Fruit fly (Drosophila melanogaster) whole organism, embryonic: ENCODE data around the gene Tim17a2.
A peak's percentile ranks its signal among the peaks of the same experiment; 100 is the strongest.

ENCODE experiments used
- Abd-B ChIP-seq: fragments of 200-800 bp; sonication (Bioruptor generic); optimal IDR thresholded peaks from 2 replicates; lab custom pipeline; 2018; ENCODE audit warnings: missing biosample characterization, mild to moderate bottlenecking, missing genetic modification characterization, moderate library complexity
- CG1024 ChIP-seq: fragments of 200-800 bp; sonication (Bioruptor generic); IDR thresholded peaks from 2 replicates; pipeline ENCODE4 v1.3.6; 2022; ENCODE audit warnings: missing biosample characterization, missing genetic modification characterization
- CG10431 ChIP-seq: fragments of 200-800 bp; sonication (Bioruptor generic); optimal IDR thresholded peaks from 3 replicates; lab custom pipeline; 2018; ENCODE audit warnings: missing biosample characterization, mild to moderate bottlenecking, missing genetic modification characterization
- CG11695 ChIP-seq: fragments of 200-800 bp; sonication (Bioruptor generic); IDR thresholded peaks from 3 replicates; pipeline ENCODE4 v1.3.6; 2022; ENCODE audit warnings: missing biosample characterization, missing genetic modification characterization
- CG12299 ChIP-seq: fragments of 200-800 bp; sonication (Bioruptor generic); optimal IDR thresholded peaks from 2 replicates; lab custom pipeline; 2018; ENCODE audit warnings: missing biosample characterization, mild to moderate bottlenecking, missing genetic modification characterization
- CG12769 ChIP-seq: fragments of 200-800 bp; sonication (Bioruptor generic); optimal IDR thresholded peaks from 2 replicates; lab custom pipeline; 2019; ENCODE audit warnings: missing biosample characterization, mild to moderate bottlenecking, missing genetic modification characterization, moderate library complexity
- CG12942 ChIP-seq: fragments of 200-800 bp; sonication (Bioruptor generic); optimal IDR thresholded peaks from 3 replicates; lab custom pipeline; 2016; ENCODE audit warnings: missing biosample characterization, missing genetic modification characterization
- CG14014 ChIP-seq: fragments of 200-800 bp; sonication (Bioruptor generic); IDR thresholded peaks from 2 replicates; pipeline ENCODE4 v1.3.6; 2022; ENCODE audit warnings: missing biosample characterization, missing genetic modification characterization
- CG1602 ChIP-seq: fragments of 200-800 bp; sonication (Bioruptor generic); optimal IDR thresholded peaks from 3 replicates; lab custom pipeline; 2016; ENCODE audit warnings: missing biosample characterization, missing genetic modification characterization
- CG18764 ChIP-seq: fragments of 200-800 bp; sonication (Bioruptor generic); optimal IDR thresholded peaks from 3 replicates; lab custom pipeline; 2016; ENCODE audit warnings: missing biosample characterization, missing genetic modification characterization
- CG4404 ChIP-seq: fragments of 200-800 bp; sonication (Bioruptor generic); IDR thresholded peaks from 2 replicates; pipeline ENCODE4 v1.3.6; 2022; ENCODE audit warnings: missing biosample characterization, missing genetic modification characterization
- CG6272 ChIP-seq: fragments of 200-800 bp; sonication (Bioruptor generic); IDR thresholded peaks from 2 replicates; pipeline ENCODE4 v1.3.6; 2022; ENCODE audit warnings: missing biosample characterization, missing genetic modification characterization
- CG6683 ChIP-seq: fragments of 200-800 bp; sonication (Bioruptor generic); optimal IDR thresholded peaks from 2 replicates; lab custom pipeline; 2017; ENCODE audit warnings: missing biosample characterization, mild to moderate bottlenecking, missing genetic modification characterization, missing genetic modification reagents
- CG6765 ChIP-seq: fragments of 200-800 bp; sonication (Bioruptor generic); optimal IDR thresholded peaks from 3 replicates; lab custom pipeline; 2017; ENCODE audit warnings: missing biosample characterization, mild to moderate bottlenecking, missing genetic modification characterization
- CG7745 ChIP-seq: fragments of 200-800 bp; sonication (Bioruptor generic); optimal IDR thresholded peaks from 2 replicates; lab custom pipeline; 2018; ENCODE audit warnings: missing biosample characterization, mild to moderate bottlenecking, missing genetic modification characterization, moderate library complexity
- CG7786 ChIP-seq: fragments of 200-800 bp; sonication (Bioruptor generic); optimal IDR thresholded peaks from 2 replicates; lab custom pipeline; 2016; ENCODE audit warnings: missing biosample characterization, missing genetic modification characterization
- CG8388 ChIP-seq: fragments of 200-800 bp; sonication (Bioruptor generic); optimal IDR thresholded peaks from 2 replicates; lab custom pipeline; 2019; ENCODE audit warnings: missing biosample characterization, mild to moderate bottlenecking, missing genetic modification characterization, moderate library complexity
- CG9932 ChIP-seq: fragments of 200-800 bp; sonication (Bioruptor generic); IDR thresholded peaks from 2 replicates; pipeline ENCODE4 v1.3.6; 2022; ENCODE audit warnings: missing biosample characterization, missing genetic modification characterization
- Dref ChIP-seq: fragments of 200-800 bp; sonication (Bioruptor generic); IDR thresholded peaks from 2 replicates; pipeline ENCODE4 v1.3.6; 2022; ENCODE audit warnings: missing biosample characterization, missing genetic modification characterization
- E2f1 ChIP-seq: fragments of 200-800 bp; sonication (Bioruptor generic); IDR thresholded peaks from 2 replicates; pipeline ENCODE4 v1.3.6; 2022; ENCODE audit warnings: missing biosample characterization, missing genetic modification characterization
- Elba2 ChIP-seq: fragments of 200-800 bp; sonication (Bioruptor generic); optimal IDR thresholded peaks from 3 replicates; lab custom pipeline; 2016; ENCODE audit warnings: missing biosample characterization, missing genetic modification characterization
- Hr39 ChIP-seq: fragments of >200 bp; optimal IDR thresholded peaks from 2 replicates; lab custom pipeline; 2017
- MTF-1 ChIP-seq: fragments of 200-800 bp; sonication (Bioruptor generic); optimal IDR thresholded peaks from 2 replicates; lab custom pipeline; 2018; ENCODE audit warnings: missing biosample characterization, mild to moderate bottlenecking, missing genetic modification characterization, borderline replicate concordance
- Oli ChIP-seq: fragments of 200-800 bp; sonication (Bioruptor generic); optimal IDR thresholded peaks from 2 replicates; lab custom pipeline; 2018; ENCODE audit warnings: missing biosample characterization, mild to moderate bottlenecking, missing genetic modification characterization, moderate library complexity
- PHDP ChIP-seq: fragments of 200-800 bp; sonication (Bioruptor generic); optimal IDR thresholded peaks from 3 replicates; lab custom pipeline; 2018; ENCODE audit warnings: missing biosample characterization, mild to moderate bottlenecking, missing genetic modification characterization, moderate library complexity
- Ptx1 ChIP-seq: fragments of 200-800 bp; sonication (Bioruptor generic); IDR thresholded peaks from 2 replicates; pipeline ENCODE4 v1.3.6; 2022; ENCODE audit warnings: missing biosample characterization, missing genetic modification characterization
- ara ChIP-seq: fragments of 200-800 bp; sonication (Bioruptor generic); IDR thresholded peaks from 2 replicates; pipeline ENCODE4 v1.3.6; 2022; ENCODE audit warnings: missing biosample characterization, missing genetic modification characterization
- ato ChIP-seq: fragments of 200-800 bp; sonication (Bioruptor generic); IDR thresholded peaks from 2 replicates; pipeline ENCODE4 v1.3.6; 2022; ENCODE audit warnings: missing biosample characterization, missing genetic modification characterization; ENCODE audit not compliant: partially characterized antibody
- chif ChIP-seq, 2 experiments: fragments of 200-800 bp; sonication (Bioruptor generic); optimal IDR thresholded peaks; 3 replicates each; lab custom pipeline; 2016; ENCODE audit warnings: missing biosample characterization in 2 of 2, missing genetic modification characterization in 2 of 2
- croc ChIP-seq: fragments of 200-800 bp; sonication (Bioruptor generic); conservative IDR thresholded peaks from 3 replicates; pipeline ENCODE4 v1.3.6; 2022; ENCODE audit warnings: missing biosample characterization, missing genetic modification characterization
- dan ChIP-seq: fragments of 200-800 bp; sonication (Bioruptor generic); IDR thresholded peaks from 2 replicates; pipeline ENCODE4 v1.3.6; 2022; ENCODE audit warnings: missing biosample characterization, missing genetic modification characterization
- danr ChIP-seq: fragments of 200-800 bp; sonication (Bioruptor generic); IDR thresholded peaks from 2 replicates; pipeline ENCODE4 v1.3.6; 2022; ENCODE audit warnings: missing biosample characterization, missing genetic modification characterization
- ewg ChIP-seq: fragments of 200-800 bp; sonication (Bioruptor generic); optimal IDR thresholded peaks from 3 replicates; lab custom pipeline; 2017; ENCODE audit warnings: mild to moderate bottlenecking, missing biosample characterization, missing genetic modification reagents, missing genetic modification characterization
- fd102C ChIP-seq: fragments of 200-800 bp; sonication (Bioruptor generic); optimal IDR thresholded peaks from 2 replicates; lab custom pipeline; 2018; ENCODE audit warnings: missing biosample characterization, mild to moderate bottlenecking, missing genetic modification characterization, moderate library complexity
- fd64A ChIP-seq: fragments of 200-800 bp; sonication (Bioruptor generic); optimal IDR thresholded peaks from 3 replicates; lab custom pipeline; 2018; ENCODE audit warnings: missing biosample characterization, mild to moderate bottlenecking, missing genetic modification characterization
- gfzf ChIP-seq: fragments of 200-800 bp; sonication (Bioruptor generic); optimal IDR thresholded peaks from 2 replicates; lab custom pipeline; 2016; ENCODE audit warnings: missing biosample characterization, mild to moderate bottlenecking, missing genetic modification characterization, moderate library complexity
- gro ChIP-seq: fragments of 200-800 bp; sonication (Bioruptor generic); optimal IDR thresholded peaks from 2 replicates; lab custom pipeline; 2016; ENCODE audit warnings: missing biosample characterization, missing genetic modification characterization
- hbn ChIP-seq: fragments of 200-800 bp; sonication (Bioruptor generic); IDR thresholded peaks from 2 replicates; pipeline ENCODE4 v1.3.6; 2022; ENCODE audit warnings: missing biosample characterization, missing genetic modification characterization; ENCODE audit not compliant: partially characterized antibody
- hth ChIP-seq: fragments of >200 bp; optimal IDR thresholded peaks from 2 replicates; lab custom pipeline; 2017; ENCODE audit warnings: inconsistent platforms
- kay ChIP-seq: fragments of 200-800 bp; sonication (Bioruptor generic); optimal IDR thresholded peaks from 2 replicates; lab custom pipeline; 2016; ENCODE audit warnings: missing biosample characterization, missing genetic modification characterization
- knrl ChIP-seq: fragments of 200-800 bp; sonication (Bioruptor generic); IDR thresholded peaks from 3 replicates; pipeline ENCODE4 v1.3.6; 2022; ENCODE audit warnings: missing biosample characterization, missing genetic modification characterization; ENCODE audit not compliant: partially characterized antibody
- lab ChIP-seq: fragments of 200-800 bp; sonication (Bioruptor generic); optimal IDR thresholded peaks from 3 replicates; lab custom pipeline; 2017; ENCODE audit warnings: missing biosample characterization, missing genetic modification characterization, mild to moderate bottlenecking, moderate library complexity, missing genetic modification reagents
- maf-S ChIP-seq: fragments of 200-800 bp; sonication (Bioruptor generic); optimal IDR thresholded peaks from 2 replicates; lab custom pipeline; 2016; ENCODE audit warnings: missing biosample characterization, missing genetic modification characterization
- nerfin-1 ChIP-seq: fragments of 200-800 bp; sonication (Bioruptor generic); optimal IDR thresholded peaks from 3 replicates; lab custom pipeline; 2019; ENCODE audit warnings: missing biosample characterization, mild to moderate bottlenecking, missing genetic modification characterization, moderate library complexity
- nom ChIP-seq: fragments of 200-800 bp; sonication (Bioruptor generic); optimal IDR thresholded peaks from 2 replicates; lab custom pipeline; 2017; ENCODE audit warnings: missing biosample characterization, missing genetic modification characterization, mild to moderate bottlenecking, moderate library complexity, missing genetic modification reagents
- onecut ChIP-seq: fragments of 200-800 bp; sonication (Bioruptor generic); IDR thresholded peaks from 2 replicates; pipeline ENCODE4 v1.3.6; 2022; ENCODE audit warnings: missing biosample characterization, missing genetic modification characterization
- prd ChIP-seq, 3 experiments: fragments of >200 bp in 2 of 3; fragments of 200-800 bp in 1 of 3; sonication (Bioruptor generic) in 1 of 3; optimal IDR thresholded peaks in 2 of 3; IDR thresholded peaks in 1 of 3; 2 replicates in 2 of 3; 3 replicates in 1 of 3; pipeline versions ENCODE4 v1.3.6 to Lab custom; 2017 to 2022; ENCODE audit warnings: missing biosample characterization in 1 of 3, missing genetic modification characterization in 1 of 3
- ranshi ChIP-seq: fragments of 200-800 bp; sonication (Bioruptor generic); IDR thresholded peaks from 2 replicates; pipeline ENCODE4 v1.3.6; 2022; ENCODE audit warnings: missing biosample characterization, missing genetic modification characterization
- slp2 ChIP-seq: fragments of 200-800 bp; sonication (Bioruptor generic); optimal IDR thresholded peaks from 2 replicates; lab custom pipeline; 2016; ENCODE audit warnings: missing biosample characterization, missing genetic modification characterization
- sna ChIP-seq: fragments of 200-800 bp; sonication (Bioruptor generic); IDR thresholded peaks from 2 replicates; pipeline ENCODE4 v1.3.6; 2022; ENCODE audit warnings: missing biosample characterization, missing genetic modification characterization; ENCODE audit not compliant: partially characterized antibody

Gene Tim17a2

DNA sequence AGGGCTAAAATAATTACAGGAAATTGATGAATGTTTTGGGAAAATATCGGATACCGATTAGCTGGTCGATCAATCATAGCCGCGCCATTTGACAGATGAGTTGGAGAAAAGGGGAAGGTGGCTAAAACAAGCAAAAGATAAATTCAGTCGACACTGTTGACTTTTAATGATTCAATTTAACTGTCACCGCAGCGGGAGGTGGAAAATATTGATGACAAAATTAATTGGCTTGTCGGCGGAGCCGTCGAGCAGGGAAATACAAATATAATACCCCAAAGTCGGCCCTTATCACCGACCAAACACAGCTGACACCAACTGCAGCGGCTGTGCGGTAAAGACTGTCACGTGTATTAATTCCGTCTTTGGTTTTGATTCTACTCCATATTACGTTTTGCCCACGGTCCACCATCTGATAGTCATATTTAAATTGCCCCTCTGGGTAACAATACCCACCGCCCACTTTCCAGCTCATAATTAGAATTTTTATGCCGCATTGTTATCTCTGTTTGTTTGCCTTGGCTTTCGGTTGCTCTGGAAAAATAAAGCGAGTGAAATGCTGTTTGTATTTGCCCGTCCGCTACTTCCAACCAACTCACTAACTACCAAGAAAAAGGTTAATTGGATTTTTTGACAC is 43.5 kb upstream of the Tim17a2 start (continued):
- no peak for TF ChIP-seq fd102C (GFP tag; lab: Kevin White, UChicago)
- no peak for TF ChIP-seq CG1602 (GFP tag; lab: Kevin White, UChicago)
- no peak for TF ChIP-seq E2f1
- TF ChIP-seq slp2 (GFP tag; lab: Kevin White, UChicago), result no peak
- TF ChIP-seq Ptx1 (GFP tag; lab: Robert Waterston, UW), result no peak
- no peak for TF ChIP-seq gfzf (GFP tag; lab: Kevin White, UChicago)
- TF ChIP-seq Oli (tag; lab: Kevin White, UChicago), result no peak
- TF ChIP-seq nerfin-1, result no peak
- no peak for TF ChIP-seq ewg (GFP tag; lab: Kevin White, UChicago)
- no peak for TF ChIP-seq prd (optimal IDR thresholded peaks at IDR 0.05; lab: Kevin White, UChicago)
- no peak for TF ChIP-seq prd (GFP tag; IDR thresholded peaks at IDR 0.05; lab: Robert Waterston, UW)
- TF ChIP-seq CG14014, result no peak
- TF ChIP-seq MTF-1 (GFP tag; lab: Kevin White, UChicago), result no peak
- no peak for TF ChIP-seq Elba2 (GFP tag; lab: Kevin White, UChicago)
- TF ChIP-seq CG12942 (GFP tag; lab: Kevin White, UChicago), result no peak
- TF ChIP-seq CG6272 (GFP tag; lab: Robert Waterston, UW), result no peak
- no peak for TF ChIP-seq nom (GFP tag; lab: Kevin White, UChicago)
- TF ChIP-seq onecut (GFP tag; lab: Robert Waterston, UW), result no peak
- no peak for TF ChIP-seq hbn (GFP tag; lab: Robert Waterston, UW)
- no peak for TF ChIP-seq CG9932 (GFP tag; lab: Robert Waterston, UW)
- TF ChIP-seq Dref, result no peak
- TF ChIP-seq CG12299 (tag; lab: Kevin White, UChicago), result no peak
- TF ChIP-seq Hr39 (lab: Kevin White, UChicago), result no peak
- TF ChIP-seq hth (lab: Kevin White, UChicago), result no peak
- no peak for TF ChIP-seq CG6683 (GFP tag; lab: Kevin White, UChicago)
- TF ChIP-seq CG8388 (GFP tag; lab: Kevin White, UChicago), result no peak
- TF ChIP-seq ara (GFP tag; lab: Robert Waterston, UW), result peak; percentile 32; the same call in 1 of the 2 replicates
- no peak for TF ChIP-seq CG1024 (GFP tag; lab: Robert Waterston, UW)
- peak; percentile 11 for TF ChIP-seq CG10431 (GFP tag; lab: Kevin White, UChicago)
- TF ChIP-seq kay, result no peak
- no peak for TF ChIP-seq CG11695
- no peak for TF ChIP-seq CG6765 (GFP tag; lab: Kevin White, UChicago)
- TF ChIP-seq chif (GFP tag; optimal IDR thresholded peaks at IDR 0.05; lab: Kevin White, UChicago), result no peak
- no peak for TF ChIP-seq ranshi (GFP tag; lab: Robert Waterston, UW)
- no peak for TF ChIP-seq Abd-B (GFP tag; lab: Kevin White, UChicago)
- TF ChIP-seq CG12769 (tag; lab: Kevin White, UChicago), result peak; percentile 7
- no peak for TF ChIP-seq CG4404
- no peak for TF ChIP-seq CG7745 (tag; lab: Kevin White, UChicago)
- TF ChIP-seq dan, result no peak
- no peak for TF ChIP-seq fd64A (GFP tag; lab: Kevin White, UChicago)
- TF ChIP-seq gro, result no peak
- TF ChIP-seq ato (GFP tag; lab: Robert Waterston, UW), result no peak
- peak; percentile 25 for TF ChIP-seq PHDP (tag; lab: Kevin White, UChicago)
- no peak for TF ChIP-seq maf-S (GFP tag; lab: Kevin White, UChicago)
- TF ChIP-seq lab, result peak; percentile 75
- TF ChIP-seq CG7786 (GFP tag; lab: Kevin White, UChicago), result no peak
- no peak for TF ChIP-seq knrl (GFP tag; lab: Robert Waterston, UW)
- TF ChIP-seq sna (GFP tag; lab: Robert Waterston, UW), result no peak
- no peak for TF ChIP-seq CG18764 (GFP tag; lab: Kevin White, UChicago)
- TF ChIP-seq croc (GFP tag; lab: Robert Waterston, UW), result no peak
- TF ChIP-seq danr, result no peak
